Worm (Caenorhabditis elegans) whole organism, L1 larva: Measurements from ENCODE around the gene lec-8.

ENCODE experiments used
- aha-1 ChIP-seq: fragments of 150-350 bp; optimal IDR thresholded peaks from 2 replicates; lab custom pipeline; 2014; ENCODE audit warnings: missing biosample characterization, missing genetic modification characterization
- elt-2 ChIP-seq: sonication (generic microtip); optimal IDR thresholded peaks from 2 replicates; lab custom pipeline; 2016; ENCODE audit warnings: missing genetic modification characterization, mild to moderate bottlenecking, inconsistent platforms, missing compliant biosample characterization, missing genetic modification reagents
- lin-13 ChIP-seq: fragments of 150-350 bp; optimal IDR thresholded peaks from 2 replicates; lab custom pipeline; 2014; ENCODE audit warnings: missing biosample characterization, missing genetic modification reagents, missing genetic modification characterization
- nhr-11 ChIP-seq: fragments of 150-350 bp; optimal IDR thresholded peaks from 2 replicates; lab custom pipeline; 2014; ENCODE audit warnings: missing biosample characterization, missing genetic modification characterization
- nhr-237 ChIP-seq: fragments of 150-350 bp; optimal IDR thresholded peaks from 2 replicates; lab custom pipeline; 2014; ENCODE audit warnings: missing biosample characterization, missing genetic modification characterization
- nhr-28 ChIP-seq: fragments of 150-350 bp; optimal IDR thresholded peaks from 2 replicates; lab custom pipeline; 2014; ENCODE audit warnings: missing biosample characterization, missing genetic modification characterization
- nhr-71 ChIP-seq: sonication (generic microtip); optimal IDR thresholded peaks from 2 replicates; lab custom pipeline; 2016; ENCODE audit warnings: mild to moderate bottlenecking, missing genetic modification characterization, moderate library complexity, missing compliant biosample characterization
- nhr-77 ChIP-seq: fragments of 150-350 bp; optimal IDR thresholded peaks from 2 replicates; lab custom pipeline; 2014; ENCODE audit warnings: missing biosample characterization, missing genetic modification characterization
- snpc-4 ChIP-seq: fragments of 150-350 bp; optimal IDR thresholded peaks from 2 replicates; lab custom pipeline; 2014; ENCODE audit warnings: missing biosample characterization, missing genetic modification characterization

- TF ChIP-seq aha-1 (no peak), lin-13 (GFP tag; lab: Kevin White, UChicago) (no peak), elt-2 (peak; percentile 14), nhr-11 (tag; lab: Kevin White, UChicago) (no peak), snpc-4 (tag; lab: Kevin White, UChicago) (no peak), nhr-77 (tag; lab: Kevin White, UChicago) (peak; percentile 0), nhr-28 (tag; lab: Kevin White, UChicago) (no peak), nhr-237 (tag; lab: Kevin White, UChicago) (no peak), nhr-71 (tag; lab: Kevin White, UChicago) (no peak)
These were observed 1.5 kb downstream of the lec-8 start, which contains the start of gene lec-7 for ce11 chrX:9851745-9852330.
